Worm (Caenorhabditis elegans) whole organism, young adult: Measurements from ENCODE around the gene tpst-1.

ENCODE experiments used
- B0261.1 ChIP-seq: sonication (generic microtip); optimal IDR thresholded peaks from 2 replicates; lab custom pipeline; 2016; ENCODE audit warnings: mild to moderate bottlenecking, missing genetic modification characterization, moderate library complexity, missing compliant biosample characterization
- F33H1.4 ChIP-seq: fragments of 200-800 bp; sonication (Bioruptor generic); IDR thresholded peaks from 2 replicates; pipeline ENCODE4 v1.3.6; 2022; ENCODE audit warnings: missing genetic modification reagents, missing genetic modification characterization, missing compliant biosample characterization
- F49E8.2 ChIP-seq: sonication (generic microtip); optimal IDR thresholded peaks from 3 replicates; lab custom pipeline; 2017; ENCODE audit warnings: missing genetic modification characterization, mild to moderate bottlenecking, missing compliant biosample characterization, antibody characterized with exemption, moderate library complexity; ENCODE audit not compliant: insufficient read depth
- F55B11.4 ChIP-seq: sonication (generic microtip); optimal IDR thresholded peaks from 2 replicates; lab custom pipeline; 2016; ENCODE audit warnings: missing compliant biosample characterization, missing genetic modification characterization, borderline replicate concordance; ENCODE audit not compliant: insufficient read depth
- F57C9.4 ChIP-seq: sonication (generic microtip); optimal IDR thresholded peaks from 2 replicates; lab custom pipeline; 2017; ENCODE audit warnings: mild to moderate bottlenecking, missing genetic modification characterization, missing compliant biosample characterization
- K11D2.4 ChIP-seq: fragments of 200-800 bp; sonication (Bioruptor generic); IDR thresholded peaks from 2 replicates; pipeline ENCODE4 v1.3.6; 2022; ENCODE audit warnings: missing genetic modification reagents, missing genetic modification characterization, missing compliant biosample characterization
- K12H6.12 ChIP-seq: fragments of 200-800 bp; sonication (Bioruptor generic); optimal IDR thresholded peaks from 2 replicates; lab custom pipeline; 2018; ENCODE audit warnings: mild to moderate bottlenecking, missing genetic modification characterization, missing compliant biosample characterization
- Y53G8AR.9 ChIP-seq: fragments of 200-800 bp; sonication (Bioruptor generic); conservative IDR thresholded peaks from 2 replicates; pipeline ENCODE4 v1.3.6; 2022; ENCODE audit warnings: missing genetic modification reagents, missing genetic modification characterization, missing compliant biosample characterization
- Y79H2A.3 ChIP-seq: fragments of 200-800 bp; sonication (Bioruptor generic); conservative IDR thresholded peaks from 2 replicates; pipeline ENCODE4 v1.3.6; 2022; ENCODE audit warnings: missing genetic modification reagents, missing genetic modification characterization, missing compliant biosample characterization
- ama-1 ChIP-seq, 3 experiments: fragments of 150-350 bp in 1 of 3; sonication (generic microtip) in 2 of 3; optimal IDR thresholded peaks; 2 replicates each; lab custom pipeline; 2014 to 2018; ENCODE audit warnings: missing biosample characterization in 2 of 3, missing genetic modification characterization in 2 of 3, missing genetic modification reagents in 2 of 3
- attf-3 ChIP-seq: fragments of 200-800 bp; sonication (Bioruptor generic); conservative IDR thresholded peaks from 2 replicates; pipeline ENCODE4 v1.3.6; 2022; ENCODE audit warnings: missing genetic modification reagents, missing genetic modification characterization, missing compliant biosample characterization
- bed-1 ChIP-seq: fragments of 200-800 bp; sonication (Bioruptor generic); IDR thresholded peaks from 2 replicates; pipeline ENCODE4 v1.3.6; 2022; ENCODE audit warnings: missing genetic modification reagents, missing genetic modification characterization, missing compliant biosample characterization
- bed-2 ChIP-seq: fragments of 200-800 bp; sonication (Bioruptor generic); IDR thresholded peaks from 2 replicates; pipeline ENCODE4 v1.3.6; 2022; ENCODE audit warnings: missing genetic modification reagents, missing genetic modification characterization, missing compliant biosample characterization
- ccch-3 ChIP-seq: fragments of 200-800 bp; sonication (Bioruptor generic); optimal IDR thresholded peaks from 2 replicates; lab custom pipeline; 2018; ENCODE audit warnings: mild to moderate bottlenecking, missing genetic modification characterization, missing compliant biosample characterization
- ceh-100 ChIP-seq: fragments of 200-800 bp; sonication (Bioruptor generic); IDR thresholded peaks from 2 replicates; pipeline ENCODE4 v1.3.6; 2022; ENCODE audit warnings: missing genetic modification reagents, missing genetic modification characterization, missing compliant biosample characterization
- ceh-27 ChIP-seq: fragments of 200-800 bp; sonication (Bioruptor generic); optimal IDR thresholded peaks from 2 replicates; lab custom pipeline; 2018; ENCODE audit warnings: mild to moderate bottlenecking, missing genetic modification characterization, moderate library complexity, missing compliant biosample characterization
- ceh-58 ChIP-seq: fragments of 200-800 bp; sonication (Bioruptor generic); IDR thresholded peaks from 2 replicates; pipeline ENCODE4 v1.3.6; 2022; ENCODE audit warnings: missing genetic modification characterization, missing compliant biosample characterization
- chd-7 ChIP-seq: sonication (generic microtip); optimal IDR thresholded peaks from 2 replicates; lab custom pipeline; 2016; ENCODE audit warnings: mild to moderate bottlenecking, missing genetic modification characterization, moderate library complexity, missing compliant biosample characterization
- die-1 ChIP-seq: sonication (generic microtip); optimal IDR thresholded peaks from 2 replicates; lab custom pipeline; 2016; ENCODE audit warnings: missing genotype, mild to moderate bottlenecking, missing genetic modification characterization, missing compliant biosample characterization
- dox-1 ChIP-seq: fragments of 200-800 bp; sonication (Bioruptor generic); IDR thresholded peaks from 2 replicates; pipeline ENCODE4 v1.3.6; 2022; ENCODE audit warnings: missing genetic modification reagents, missing genetic modification characterization, missing compliant biosample characterization
- dpff-1 ChIP-seq: sonication (generic microtip); optimal IDR thresholded peaks from 2 replicates; lab custom pipeline; 2017; ENCODE audit warnings: mild to moderate bottlenecking, missing genetic modification characterization, missing compliant biosample characterization
- egl-18 ChIP-seq: fragments of 200-800 bp; sonication (Bioruptor generic); IDR thresholded peaks from 2 replicates; pipeline ENCODE4 v1.3.6; 2022; ENCODE audit warnings: missing genetic modification reagents, missing genetic modification characterization, missing compliant biosample characterization
- egrh-3 ChIP-seq: fragments of 200-800 bp; sonication (Bioruptor generic); IDR thresholded peaks from 2 replicates; pipeline ENCODE4 v1.3.6; 2022; ENCODE audit warnings: missing genetic modification reagents, missing genetic modification characterization, missing compliant biosample characterization
- gei-17 ChIP-seq: fragments of 200-800 bp; sonication (Bioruptor generic); optimal IDR thresholded peaks from 2 replicates; lab custom pipeline; 2018; ENCODE audit warnings: mild to moderate bottlenecking, missing genetic modification characterization, missing compliant biosample characterization
- hmg-1.2 ChIP-seq: fragments of 200-800 bp; sonication (Bioruptor generic); IDR thresholded peaks from 2 replicates; pipeline ENCODE4 v1.3.6; 2022; ENCODE audit warnings: missing genetic modification reagents, missing genetic modification characterization, missing compliant biosample characterization
- hrde-1 ChIP-seq: sonication (generic microtip); optimal IDR thresholded peaks from 2 replicates; lab custom pipeline; 2016; ENCODE audit warnings: missing genetic modification characterization, mild to moderate bottlenecking, missing compliant biosample characterization, moderate library complexity, missing genotype, missing genetic modification reagents, borderline replicate concordance
- let-607 ChIP-seq, 2 experiments: fragments of 200-800 bp in 1 of 2; sonication (Bioruptor generic) in 1 of 2; sonication (generic microtip) in 1 of 2; optimal IDR thresholded peaks; 2 replicates each; lab custom pipeline; 2016 to 2018; ENCODE audit warnings: mild to moderate bottlenecking in 2 of 2, missing compliant biosample characterization in 2 of 2, missing genetic modification characterization in 2 of 2, moderate library complexity in 2 of 2, missing genotype in 1 of 2
- lin-35 ChIP-seq, 3 experiments: fragments of 150-350 bp in 2 of 3; sonication (generic microtip) in 1 of 3; optimal IDR thresholded peaks; 2 replicates each; lab custom pipeline; 2014 to 2018; ENCODE audit warnings: missing biosample characterization in 3 of 3, missing genetic modification characterization in 3 of 3, missing genetic modification reagents in 3 of 3
- lsy-27 ChIP-seq: sonication (generic microtip); optimal IDR thresholded peaks from 2 replicates; lab custom pipeline; 2017; ENCODE audit warnings: missing genetic modification characterization, mild to moderate bottlenecking, missing compliant biosample characterization, antibody characterized with exemption, missing genotype, borderline replicate concordance; ENCODE audit not compliant: insufficient read depth
- madf-10 ChIP-seq: sonication (generic microtip); optimal IDR thresholded peaks from 2 replicates; lab custom pipeline; 2016; ENCODE audit warnings: mild to moderate bottlenecking, missing genetic modification characterization, missing compliant biosample characterization
- madf-3 ChIP-seq: fragments of 200-800 bp; sonication (Bioruptor generic); IDR thresholded peaks from 2 replicates; pipeline ENCODE4 v1.3.6; 2022; ENCODE audit warnings: missing genetic modification reagents, missing genetic modification characterization, missing compliant biosample characterization
- madf-6 ChIP-seq: fragments of 200-800 bp; sonication (Bioruptor generic); IDR thresholded peaks from 2 replicates; pipeline ENCODE4 v1.3.6; 2022; ENCODE audit warnings: missing genetic modification reagents, missing genetic modification characterization, missing compliant biosample characterization
- mel-28 ChIP-seq: sonication (generic microtip); optimal IDR thresholded peaks from 2 replicates; lab custom pipeline; 2016; ENCODE audit warnings: borderline replicate concordance, mild to moderate bottlenecking, missing genetic modification characterization, missing compliant biosample characterization
- nfya-1 ChIP-seq: sonication (generic microtip); optimal IDR thresholded peaks from 2 replicates; lab custom pipeline; 2017; ENCODE audit warnings: antibody characterized with exemption, missing compliant biosample characterization, missing genetic modification characterization, borderline replicate concordance; ENCODE audit not compliant: insufficient read depth
- nfyb-1 ChIP-seq: fragments of 200-800 bp; sonication (Bioruptor generic); IDR thresholded peaks from 2 replicates; pipeline ENCODE4 v1.3.6; 2022; ENCODE audit warnings: missing genetic modification reagents, missing genetic modification characterization, missing compliant biosample characterization
- nhr-80 ChIP-seq: sonication (generic microtip); optimal IDR thresholded peaks from 2 replicates; lab custom pipeline; 2016; ENCODE audit warnings: missing genetic modification characterization, missing compliant biosample characterization
- nhr-90 ChIP-seq: sonication (generic microtip); optimal IDR thresholded peaks from 2 replicates; lab custom pipeline; 2016; ENCODE audit warnings: missing genotype, mild to moderate bottlenecking, missing genetic modification characterization, missing compliant biosample characterization
- rec-8 ChIP-seq, 2 experiments: sonication (generic microtip); optimal IDR thresholded peaks; 2 replicates each; lab custom pipeline; 2016; ENCODE audit warnings: mild to moderate bottlenecking in 2 of 2, missing genetic modification characterization in 2 of 2, missing genetic modification reagents in 2 of 2, missing genotype in 2 of 2, missing biosample characterization in 1 of 2, missing compliant biosample characterization in 1 of 2, moderate library complexity in 1 of 2
- repo-1 ChIP-seq: sonication (generic microtip); optimal IDR thresholded peaks from 2 replicates; lab custom pipeline; 2017; ENCODE audit warnings: mild to moderate bottlenecking, missing genetic modification characterization, missing compliant biosample characterization
- sea-2 ChIP-seq: fragments of 200-800 bp; sonication (Bioruptor generic); IDR thresholded peaks from 2 replicates; pipeline ENCODE4 v1.3.6; 2022; ENCODE audit warnings: missing genetic modification characterization, missing compliant biosample characterization
- snpc-4 ChIP-seq, 5 experiments: fragments of 150-350 bp in 1 of 5; sonication (generic microtip) in 4 of 5; optimal IDR thresholded peaks; 2 replicates each; lab custom pipeline; 2014 to 2018; ENCODE audit warnings: missing genetic modification characterization in 5 of 5, missing biosample characterization in 3 of 5, antibody characterized with exemption in 2 of 5, mild to moderate bottlenecking in 2 of 5, missing compliant biosample characterization in 2 of 5, missing genotype in 2 of 5, moderate library complexity in 2 of 5, missing genetic modification reagents in 1 of 5
- somi-1 ChIP-seq: fragments of 200-800 bp; sonication (Bioruptor generic); optimal IDR thresholded peaks from 2 replicates; lab custom pipeline; 2018; ENCODE audit warnings: mild to moderate bottlenecking, missing genetic modification characterization, missing compliant biosample characterization
- tbp1 ChIP-seq: fragments of 200-800 bp; sonication (Bioruptor generic); optimal IDR thresholded peaks from 2 replicates; lab custom pipeline; 2018; ENCODE audit warnings: mild to moderate bottlenecking, missing genetic modification characterization, missing compliant biosample characterization
- unc-130 ChIP-seq: sonication (generic microtip); optimal IDR thresholded peaks from 2 replicates; lab custom pipeline; 2016; ENCODE audit warnings: missing genetic modification reagents, missing genetic modification characterization, missing compliant biosample characterization
- unc-62 ChIP-seq: fragments of 150-350 bp; optimal IDR thresholded peaks from 2 replicates; lab custom pipeline; 2014; ENCODE audit warnings: missing biosample characterization, missing genetic modification reagents, missing genetic modification characterization
- ztf-22 ChIP-seq: fragments of 200-800 bp; sonication (Bioruptor generic); optimal IDR thresholded peaks from 2 replicates; lab custom pipeline; 2018; ENCODE audit warnings: mild to moderate bottlenecking, missing genetic modification characterization, moderate library complexity, missing compliant biosample characterization

Gene tpst-1

ce11 chrIII:12616990-12617393, 45.1 kb downstream of the tpst-1 start (continued):
- TF ChIP-seq F57C9.4 (tag; lab: Kevin White, UChicago): no peak
- TF ChIP-seq ccch-3 (GFP tag; lab: Kevin White, UChicago): no peak
- no peak for TF ChIP-seq madf-6
- TF ChIP-seq sea-2 (GFP tag; lab: Robert Waterston, UW): no peak
- no peak for TF ChIP-seq tbp1 (GFP tag; lab: Kevin White, UChicago)
- TF ChIP-seq Y79H2A.3 (GFP tag; lab: Robert Waterston, UW): no peak
- peak; percentile 52 for TF ChIP-seq madf-10 (tag; lab: Kevin White, UChicago)
- TF ChIP-seq F33H1.4 (GFP tag; lab: Robert Waterston, UW): no peak
- TF ChIP-seq ama-1 (optimal IDR thresholded peaks at IDR 0.05; lab: Kevin White, UChicago): peak; percentile 41
- TF ChIP-seq ama-1 (GFP tag; optimal IDR thresholded peaks at IDR 0.05; lab: Kevin White, UChicago): no peak
- TF ChIP-seq egrh-3 (GFP tag; lab: Robert Waterston, UW): 0 out of 2 replicates have a peak, but pooled peaks have one; percentile 19
- no peak for TF ChIP-seq ceh-100 (GFP tag; lab: Robert Waterston, UW)
- TF ChIP-seq ztf-22: no peak
- no peak for TF ChIP-seq F55B11.4
- TF ChIP-seq chd-7: peak; percentile 11
- TF ChIP-seq unc-130 (GFP tag; lab: Kevin White, UChicago): no peak
- no peak for TF ChIP-seq bed-2 (GFP tag; lab: Robert Waterston, UW)
- no peak for TF ChIP-seq dpff-1 (tag; lab: Kevin White, UChicago)
- TF ChIP-seq nfya-1 (tag; lab: Kevin White, UChicago): no peak
- no peak for TF ChIP-seq die-1 (tag; lab: Kevin White, UChicago)
- TF ChIP-seq B0261.1 (tag; lab: Kevin White, UChicago): no peak
- TF ChIP-seq attf-3: no peak
- no peak for TF ChIP-seq rec-8 (tag; optimal IDR thresholded peaks at IDR 0.05; lab: Kevin White, UChicago)
- peak; percentile 91 for TF ChIP-seq nhr-80
- no peak for TF ChIP-seq K11D2.4 (GFP tag; lab: Robert Waterston, UW)
- no peak for TF ChIP-seq lsy-27
- no peak for TF ChIP-seq hrde-1 (tag; lab: Kevin White, UChicago)
- no peak for TF ChIP-seq bed-1 (GFP tag; lab: Robert Waterston, UW)
- no peak for TF ChIP-seq let-607 (tag; optimal IDR thresholded peaks at IDR 0.05; lab: Kevin White, UChicago)
- TF ChIP-seq nhr-90 (tag; lab: Kevin White, UChicago): peak; percentile 43
- TF ChIP-seq nfyb-1 (GFP tag; lab: Robert Waterston, UW): peak; percentile 84
- TF ChIP-seq ceh-27 (GFP tag; lab: Kevin White, UChicago): peak; percentile 32
- TF ChIP-seq gei-17 (GFP tag; lab: Kevin White, UChicago): no peak
- TF ChIP-seq Y53G8AR.9: no peak
- peak; percentile 79 for TF ChIP-seq unc-62 (GFP tag; lab: Kevin White, UChicago)
- TF ChIP-seq repo-1 (tag; lab: Kevin White, UChicago): no peak
- no peak for TF ChIP-seq snpc-4 (GFP tag; optimal IDR thresholded peaks at IDR 0.05; lab: Kevin White, UChicago)
- peak in 2 of 4 experiments; percentile 17 to 44 for TF ChIP-seq snpc-4 (tag; optimal IDR thresholded peaks at IDR 0.05; lab: Kevin White, UChicago)
- peak; percentile 18 for TF ChIP-seq K12H6.12 (tag; lab: Kevin White, UChicago)
- TF ChIP-seq somi-1 (GFP tag; lab: Kevin White, UChicago): no peak
- TF ChIP-seq hmg-1.2 (GFP tag; lab: Robert Waterston, UW): no peak
- peak; percentile 62 for TF ChIP-seq dox-1
- no peak for TF ChIP-seq madf-3 (GFP tag; lab: Robert Waterston, UW)
- TF ChIP-seq ceh-58: no peak
- TF ChIP-seq F49E8.2 (tag; lab: Kevin White, UChicago): no peak
- peak; percentile 14 for TF ChIP-seq mel-28 (tag; lab: Kevin White, UChicago)
- TF ChIP-seq egl-18: no peak
- TF ChIP-seq lin-35 (GFP tag; optimal IDR thresholded peaks at IDR 0.05; lab: Kevin White, UChicago): peak in 1 of 3 experiments; percentile 2
